Fruit fly (Drosophila melanogaster) whole organism, wandering third instar larva: ENCODE results near the gene CG18787.

Experiments
- Abd-B ChIP-seq: fragments of >200 bp; optimal IDR thresholded peaks from 2 replicates; lab custom pipeline; 2017; ENCODE audit warnings: missing biosample characterization, missing genetic modification characterization
- CG32264 ChIP-seq: fragments of 200-800 bp; sonication (Bioruptor generic); optimal IDR thresholded peaks from 2 replicates; lab custom pipeline; 2016; ENCODE audit warnings: missing biosample characterization, missing genetic modification characterization
- CG9705 ChIP-seq: fragments of 200-800 bp; sonication (Bioruptor generic); optimal IDR thresholded peaks from 2 replicates; lab custom pipeline; 2018; ENCODE audit warnings: missing biosample characterization, mild to moderate bottlenecking, missing genetic modification characterization
- CrebA ChIP-seq: fragments of 200-800 bp; sonication (Bioruptor generic); optimal IDR thresholded peaks from 2 replicates; lab custom pipeline; 2016; ENCODE audit warnings: missing biosample characterization, mild to moderate bottlenecking, missing genetic modification characterization, borderline replicate concordance
- Dfd ChIP-seq: fragments of >200 bp; optimal IDR thresholded peaks from 2 replicates; lab custom pipeline; 2017; ENCODE audit warnings: missing biosample characterization, missing genetic modification characterization
- Dif ChIP-seq: fragments of 200-275, 200-300 bp; sonication (Bioruptor generic); optimal IDR thresholded peaks from 2 replicates; lab custom pipeline; 2018; ENCODE audit warnings: missing biosample characterization, missing genetic modification characterization; ENCODE audit not compliant: partially characterized antibody
- GATAd ChIP-seq: sonication (Bioruptor generic); optimal IDR thresholded peaks from 2 replicates; lab custom pipeline; 2016; ENCODE audit warnings: missing biosample characterization, missing genetic modification characterization
- HLH106 ChIP-seq: fragments of 200-800 bp; optimal IDR thresholded peaks from 3 replicates; lab custom pipeline; 2019; ENCODE audit warnings: missing biosample characterization, mild to moderate bottlenecking, missing genetic modification characterization, moderate library complexity
- Hnf4 ChIP-seq: fragments of 200-800 bp; sonication (Bioruptor generic); optimal IDR thresholded peaks from 2 replicates; lab custom pipeline; 2016; ENCODE audit warnings: missing biosample characterization, mild to moderate bottlenecking, missing genetic modification characterization
- Hr78 ChIP-seq: fragments of >200 bp; optimal IDR thresholded peaks from 2 replicates; lab custom pipeline; 2017; ENCODE audit warnings: missing biosample characterization, missing genetic modification characterization
- Hr83 ChIP-seq: fragments of 200-300 bp; sonication (Bioruptor generic); optimal IDR thresholded peaks from 2 replicates; lab custom pipeline; 2016; ENCODE audit warnings: missing biosample characterization, mild to moderate bottlenecking, missing genetic modification characterization, moderate library complexity; ENCODE audit not compliant: poor library complexity, severe bottlenecking
- Jra ChIP-seq: sonication (Bioruptor generic); optimal IDR thresholded peaks from 2 replicates; lab custom pipeline; 2016; ENCODE audit warnings: missing biosample characterization, missing genetic modification characterization
- Mio ChIP-seq: sonication (Bioruptor generic); optimal IDR thresholded peaks from 2 replicates; lab custom pipeline; 2016; ENCODE audit warnings: missing biosample characterization, missing genetic modification characterization
- Myc ChIP-seq: fragments of >200 bp; optimal IDR thresholded peaks from 2 replicates; lab custom pipeline; 2017
- N ChIP-seq: fragments of >200 bp; optimal IDR thresholded peaks from 2 replicates; lab custom pipeline; 2018; ENCODE audit warnings: missing biosample characterization, missing external identifiers, missing genetic modification characterization
- OdsH ChIP-seq: fragments of 200-800 bp; sonication (Bioruptor generic); optimal IDR thresholded peaks from 2 replicates; lab custom pipeline; 2016; ENCODE audit warnings: missing biosample characterization, mild to moderate bottlenecking, missing genetic modification characterization
- Rel ChIP-seq, 2 experiments: fragments of 200-800 bp; sonication (Bioruptor generic) in 1 of 2; optimal IDR thresholded peaks; 2 replicates in 1 of 2; 3 replicates in 1 of 2; lab custom pipeline; 2016 to 2019; ENCODE audit warnings: mild to moderate bottlenecking in 2 of 2, missing biosample characterization in 2 of 2, missing genetic modification characterization in 2 of 2, moderate library complexity in 1 of 2
- Sp1 ChIP-seq: fragments of 200-800 bp; sonication (Bioruptor generic); optimal IDR thresholded peaks from 3 replicates; lab custom pipeline; 2019; ENCODE audit warnings: missing biosample characterization, mild to moderate bottlenecking, missing genetic modification characterization, moderate library complexity
- Vsx2 ChIP-seq: fragments of 200-300, 225-300 bp; sonication (Bioruptor generic); optimal IDR thresholded peaks from 2 replicates; lab custom pipeline; 2018; ENCODE audit warnings: missing biosample characterization, missing genetic modification characterization; ENCODE audit not compliant: partially characterized antibody
- br ChIP-seq: fragments of 200-800 bp; sonication (Bioruptor generic); optimal IDR thresholded peaks from 2 replicates; lab custom pipeline; 2016; ENCODE audit warnings: missing biosample characterization, missing genetic modification characterization
- brk ChIP-seq: fragments of 200-800 bp; sonication (Bioruptor generic); optimal IDR thresholded peaks from 2 replicates; lab custom pipeline; 2016; ENCODE audit warnings: missing biosample characterization, mild to moderate bottlenecking, missing genetic modification characterization
- dl ChIP-seq, 2 experiments: fragments of 175-275, 200-275 bp in 1 of 2; fragments of 200-275 bp in 1 of 2; sonication (Bioruptor generic); optimal IDR thresholded peaks; lab custom pipeline; 2018; ENCODE audit warnings: mild to moderate bottlenecking in 2 of 2, missing biosample characterization in 2 of 2, missing genetic modification characterization in 2 of 2, moderate library complexity in 2 of 2; ENCODE audit not compliant: partially characterized antibody in 2 of 2, insufficient read depth in 1 of 2
- dmrt93B ChIP-seq: fragments of 200-800 bp; sonication (Bioruptor generic); optimal IDR thresholded peaks from 2 replicates; lab custom pipeline; 2018; ENCODE audit warnings: missing biosample characterization, mild to moderate bottlenecking, missing genetic modification characterization
- dsf ChIP-seq: sonication (Bioruptor generic); optimal IDR thresholded peaks from 2 replicates; lab custom pipeline; 2016; ENCODE audit warnings: missing biosample characterization, missing genetic modification characterization, borderline replicate concordance
- ey ChIP-seq: fragments of 200-800 bp; sonication (Bioruptor generic); optimal IDR thresholded peaks from 2 replicates; lab custom pipeline; 2016; ENCODE audit warnings: missing biosample characterization, missing genetic modification characterization
- foxo ChIP-seq, 2 experiments: fragments of 200-800 bp; sonication (Bioruptor generic); optimal IDR thresholded peaks; 2 replicates in 1 of 2; 3 replicates in 1 of 2; lab custom pipeline; 2016 to 2017; ENCODE audit warnings: missing biosample characterization in 2 of 2, missing genetic modification characterization in 2 of 2
- fru ChIP-seq: fragments of 200-800 bp; sonication (Bioruptor generic); optimal IDR thresholded peaks from 3 replicates; lab custom pipeline; 2016; ENCODE audit warnings: missing biosample characterization, mild to moderate bottlenecking, missing genetic modification characterization
- h ChIP-seq: fragments of 200-800 bp; sonication (Bioruptor generic); optimal IDR thresholded peaks from 3 replicates; lab custom pipeline; 2016; ENCODE audit warnings: missing biosample characterization, mild to moderate bottlenecking, missing genetic modification characterization
- jim ChIP-seq: fragments of 175-275, 200-325 bp; sonication (Bioruptor generic); optimal IDR thresholded peaks from 2 replicates; lab custom pipeline; 2016; ENCODE audit warnings: missing biosample characterization, mild to moderate bottlenecking, missing genetic modification characterization
- lola ChIP-seq: fragments of >200 bp; optimal IDR thresholded peaks from 2 replicates; lab custom pipeline; 2017; ENCODE audit warnings: missing biosample characterization, missing genetic modification characterization
- pan ChIP-seq: fragments of >200 bp; optimal IDR thresholded peaks from 2 replicates; lab custom pipeline; 2017
- psq ChIP-seq: fragments of 200-800 bp; sonication (Bioruptor generic); optimal IDR thresholded peaks from 3 replicates; lab custom pipeline; 2017; ENCODE audit warnings: missing biosample characterization, mild to moderate bottlenecking, missing genetic modification characterization, moderate library complexity
- rgr ChIP-seq: fragments of 200-800 bp; sonication (Bioruptor generic); optimal IDR thresholded peaks from 3 replicates; lab custom pipeline; 2016; ENCODE audit warnings: missing biosample characterization, mild to moderate bottlenecking, missing genetic modification characterization
- sage ChIP-seq: fragments of 200-800 bp; sonication (Bioruptor generic); optimal IDR thresholded peaks from 2 replicates; lab custom pipeline; 2016; ENCODE audit warnings: missing biosample characterization, mild to moderate bottlenecking, missing genetic modification characterization
- sv ChIP-seq: fragments of 200-800 bp; sonication (Bioruptor generic); optimal IDR thresholded peaks from 3 replicates; lab custom pipeline; 2016; ENCODE audit warnings: missing biosample characterization, missing genetic modification characterization
- tai ChIP-seq: sonication (Bioruptor generic); optimal IDR thresholded peaks from 2 replicates; lab custom pipeline; 2016; ENCODE audit warnings: missing biosample characterization, missing genetic modification characterization
- usp ChIP-seq: fragments of >200 bp; optimal IDR thresholded peaks from 2 replicates; lab custom pipeline; 2017; ENCODE audit warnings: missing biosample characterization, missing genetic modification characterization
- woc ChIP-seq: sonication (Bioruptor generic); optimal IDR thresholded peaks from 2 replicates; lab custom pipeline; 2016; ENCODE audit warnings: missing biosample characterization, mild to moderate bottlenecking, missing genetic modification characterization

The CG18787 gene

dm6 chr2L:12011682-12012655, 12.8 kb upstream of the CG18787 start:
- TF ChIP-seq CG32264, result peak; percentile 60
- TF ChIP-seq CrebA (GFP tag; lab: Kevin White, UChicago), result no peak
- no peak for TF ChIP-seq pan (lab: Kevin White, UChicago)
- TF ChIP-seq Hr83 (GFP tag; lab: Kevin White, UChicago), result peak; percentile 98
- peak; percentile 61 for TF ChIP-seq Jra (GFP tag; lab: Kevin White, UChicago)
- TF ChIP-seq N (GFP tag; lab: Kevin White, UChicago), result no peak
- no peak for TF ChIP-seq sage
- no peak for TF ChIP-seq Hr78 (GFP tag; lab: Kevin White, UChicago)
- no peak for TF ChIP-seq Dif (GFP tag; lab: Kevin White, UChicago)
- TF ChIP-seq psq, result peak; percentile 65
- peak; percentile 51 for TF ChIP-seq dmrt93B (GFP tag; lab: Kevin White, UChicago)
- TF ChIP-seq usp, result no peak
- no peak for TF ChIP-seq jim (GFP tag; lab: Kevin White, UChicago)
- TF ChIP-seq woc (GFP tag; lab: Kevin White, UChicago), result peak; percentile 91
- TF ChIP-seq Rel (GFP tag; optimal IDR thresholded peaks at IDR 0.05; lab: Kevin White, UChicago), result no peak
- peak; percentile 94 for TF ChIP-seq Rel (tag; optimal IDR thresholded peaks at IDR 0.05; lab: Kevin White, UChicago)
- TF ChIP-seq OdsH (GFP tag; lab: Kevin White, UChicago), result peak; percentile 74
- peak; percentile 82 for TF ChIP-seq HLH106 (tag; lab: Kevin White, UChicago)
- TF ChIP-seq br, result peak; percentile 87
- no peak for TF ChIP-seq GATAd (GFP tag; lab: Kevin White, UChicago)
- TF ChIP-seq fru, result peak; percentile 91
- peak; percentile 57 for TF ChIP-seq CG9705 (GFP tag; lab: Kevin White, UChicago)
- TF ChIP-seq foxo (GFP tag; optimal IDR thresholded peaks at IDR 0.05; lab: Kevin White, UChicago), result peak; percentile 66 to 88
- no peak for TF ChIP-seq dsf (GFP tag; lab: Kevin White, UChicago)
- peak; percentile 76 for TF ChIP-seq ey (GFP tag; lab: Kevin White, UChicago)
- TF ChIP-seq Sp1, result peak; percentile 68
- TF ChIP-seq Mio (GFP tag; lab: Kevin White, UChicago), result no peak
- peak; percentile 69 to 78 for TF ChIP-seq dl (GFP tag; optimal IDR thresholded peaks at IDR 0.05; lab: Kevin White, UChicago; ENCODE audit: insufficient read depth in 1 of 2, partially characterized antibody in 2 of 2)
- TF ChIP-seq Hnf4 (GFP tag; lab: Kevin White, UChicago), result peak; percentile 73
- peak; percentile 96 for TF ChIP-seq h
- TF ChIP-seq sv (GFP tag; lab: Kevin White, UChicago), result peak; percentile 59
- TF ChIP-seq rgr (GFP tag; lab: Kevin White, UChicago), result peak; percentile 66

- peak; percentile 84 for TF ChIP-seq sage
- TF ChIP-seq rgr (GFP tag; lab: Kevin White, UChicago), result peak; percentile 86
- TF ChIP-seq Abd-B (GFP tag; lab: Kevin White, UChicago), result no peak
- peak; percentile 91 for TF ChIP-seq dmrt93B (GFP tag; lab: Kevin White, UChicago)
- TF ChIP-seq lola (GFP tag; lab: Kevin White, UChicago), result no peak
- no peak for TF ChIP-seq Dfd (GFP tag; lab: Kevin White, UChicago)
- peak; percentile 92 for TF ChIP-seq ey (GFP tag; lab: Kevin White, UChicago)
- peak; percentile 91 for TF ChIP-seq woc (GFP tag; lab: Kevin White, UChicago)
- TF ChIP-seq foxo (GFP tag; optimal IDR thresholded peaks at IDR 0.05; lab: Kevin White, UChicago), result peak in 1 of 2 experiments; percentile 92
- no peak for TF ChIP-seq tai (GFP tag; lab: Kevin White, UChicago)
- peak; percentile 92 for TF ChIP-seq h
- peak; percentile 91 for TF ChIP-seq OdsH (GFP tag; lab: Kevin White, UChicago)
- TF ChIP-seq psq, result peak; percentile 76
- peak; percentile 4 for TF ChIP-seq dsf (GFP tag; lab: Kevin White, UChicago)
- peak; percentile 84 for TF ChIP-seq sv (GFP tag; lab: Kevin White, UChicago)
- no peak for TF ChIP-seq Myc (lab: Kevin White, UChicago)
- no peak for TF ChIP-seq usp
- no peak for TF ChIP-seq Vsx2 (GFP tag; lab: Kevin White, UChicago)
- TF ChIP-seq Sp1, result peak; percentile 96
- TF ChIP-seq fru, result peak; percentile 91
- TF ChIP-seq Hnf4 (GFP tag; lab: Kevin White, UChicago), result peak; percentile 75
- TF ChIP-seq HLH106 (tag; lab: Kevin White, UChicago), result peak; percentile 97
- peak; percentile 32 for TF ChIP-seq Mio (GFP tag; lab: Kevin White, UChicago)
- peak; percentile 77 for TF ChIP-seq Jra (GFP tag; lab: Kevin White, UChicago)
- peak; percentile 2 for TF ChIP-seq Hr83 (GFP tag; lab: Kevin White, UChicago)
- TF ChIP-seq dl (GFP tag; optimal IDR thresholded peaks at IDR 0.05; lab: Kevin White, UChicago; ENCODE audit: insufficient read depth in 1 of 2, partially characterized antibody in 2 of 2), result peak; percentile 46 to 78
- no peak for TF ChIP-seq Rel (GFP tag; optimal IDR thresholded peaks at IDR 0.05; lab: Kevin White, UChicago)
- peak; percentile 69 for TF ChIP-seq Rel (tag; optimal IDR thresholded peaks at IDR 0.05; lab: Kevin White, UChicago)
- no peak for TF ChIP-seq N (GFP tag; lab: Kevin White, UChicago)
- TF ChIP-seq brk (GFP tag; lab: Kevin White, UChicago), result no peak
- TF ChIP-seq CG32264, result peak; percentile 56
- no peak for TF ChIP-seq CrebA (GFP tag; lab: Kevin White, UChicago)
- TF ChIP-seq Hr78 (GFP tag; lab: Kevin White, UChicago), result no peak
- no peak for TF ChIP-seq pan (lab: Kevin White, UChicago)
- peak; percentile 95 for TF ChIP-seq CG9705 (GFP tag; lab: Kevin White, UChicago)
- no peak for TF ChIP-seq Dif (GFP tag; lab: Kevin White, UChicago)
- TF ChIP-seq br, result peak; percentile 92
Measured at dm6 chr2L:12010877-12011666, 11.9 kb upstream of the CG18787 start.
